Worm (Caenorhabditis elegans): ENCODE results near the gene kvs-4.

- TF ChIP-seq attf-5 (GFP tag; optimal IDR thresholded peaks at IDR 0.05) (no peak), lin-35 (GFP tag; optimal IDR thresholded peaks at IDR 0.05) (no peak), sea-2 (GFP tag; IDR thresholded peaks at IDR 0.05) (no peak), ztf-22 (GFP tag; optimal IDR thresholded peaks at IDR 0.05) (no peak), bed-2 (GFP tag; IDR thresholded peaks at IDR 0.05) (no peak)
These were observed 41.7 kb downstream of the kvs-4 start for ce11 chrIII:11054032-11054431.
